Fruit fly (Drosophila melanogaster) whole organism, wandering third instar larva: Measurements from ENCODE around the gene Polr2B.

ENCODE experiments used
- Abd-B ChIP-seq: fragments of >200 bp; optimal IDR thresholded peaks from 2 replicates; lab custom pipeline; 2017; ENCODE audit warnings: missing biosample characterization, missing genetic modification characterization
- Dfd ChIP-seq: fragments of >200 bp; optimal IDR thresholded peaks from 2 replicates; lab custom pipeline; 2017; ENCODE audit warnings: missing biosample characterization, missing genetic modification characterization
- Hr78 ChIP-seq: fragments of >200 bp; optimal IDR thresholded peaks from 2 replicates; lab custom pipeline; 2017; ENCODE audit warnings: missing biosample characterization, missing genetic modification characterization
- Hr83 ChIP-seq: fragments of 200-300 bp; sonication (Bioruptor generic); optimal IDR thresholded peaks from 2 replicates; lab custom pipeline; 2016; ENCODE audit warnings: missing biosample characterization, mild to moderate bottlenecking, missing genetic modification characterization, moderate library complexity; ENCODE audit not compliant: poor library complexity, severe bottlenecking
- Jra ChIP-seq: sonication (Bioruptor generic); optimal IDR thresholded peaks from 2 replicates; lab custom pipeline; 2016; ENCODE audit warnings: missing biosample characterization, missing genetic modification characterization
- N ChIP-seq: fragments of >200 bp; optimal IDR thresholded peaks from 2 replicates; lab custom pipeline; 2018; ENCODE audit warnings: missing biosample characterization, missing external identifiers, missing genetic modification characterization
- Sp1 ChIP-seq: fragments of 200-800 bp; sonication (Bioruptor generic); optimal IDR thresholded peaks from 3 replicates; lab custom pipeline; 2019; ENCODE audit warnings: missing biosample characterization, mild to moderate bottlenecking, missing genetic modification characterization, moderate library complexity
- br ChIP-seq: fragments of 200-800 bp; sonication (Bioruptor generic); optimal IDR thresholded peaks from 2 replicates; lab custom pipeline; 2016; ENCODE audit warnings: missing biosample characterization, missing genetic modification characterization
- brk ChIP-seq: fragments of 200-800 bp; sonication (Bioruptor generic); optimal IDR thresholded peaks from 2 replicates; lab custom pipeline; 2016; ENCODE audit warnings: missing biosample characterization, mild to moderate bottlenecking, missing genetic modification characterization
- fru ChIP-seq: fragments of 200-800 bp; sonication (Bioruptor generic); optimal IDR thresholded peaks from 3 replicates; lab custom pipeline; 2016; ENCODE audit warnings: missing biosample characterization, mild to moderate bottlenecking, missing genetic modification characterization
- lola ChIP-seq: fragments of >200 bp; optimal IDR thresholded peaks from 2 replicates; lab custom pipeline; 2017; ENCODE audit warnings: missing biosample characterization, missing genetic modification characterization
- psq ChIP-seq: fragments of 200-800 bp; sonication (Bioruptor generic); optimal IDR thresholded peaks from 3 replicates; lab custom pipeline; 2017; ENCODE audit warnings: missing biosample characterization, mild to moderate bottlenecking, missing genetic modification characterization, moderate library complexity
- woc ChIP-seq: sonication (Bioruptor generic); optimal IDR thresholded peaks from 2 replicates; lab custom pipeline; 2016; ENCODE audit warnings: missing biosample characterization, mild to moderate bottlenecking, missing genetic modification characterization

- peak; percentile 89 for TF ChIP-seq brk (GFP tag; lab: Kevin White, UChicago)
- TF ChIP-seq psq (GFP tag; lab: Kevin White, UChicago) = peak; percentile 93
- no peak for TF ChIP-seq Dfd (GFP tag; lab: Kevin White, UChicago)
- no peak for TF ChIP-seq Abd-B (GFP tag; lab: Kevin White, UChicago)
- peak; percentile 77 for TF ChIP-seq br (GFP tag; lab: Kevin White, UChicago)
- TF ChIP-seq Hr83 (GFP tag; lab: Kevin White, UChicago) = peak; percentile 55
- TF ChIP-seq fru (GFP tag; lab: Kevin White, UChicago) = peak; percentile 86
- TF ChIP-seq N (GFP tag; lab: Kevin White, UChicago) = no peak
- no peak for TF ChIP-seq lola
- peak; percentile 66 for TF ChIP-seq woc
- no peak for TF ChIP-seq Hr78 (GFP tag; lab: Kevin White, UChicago)
- peak; percentile 86 for TF ChIP-seq Jra (GFP tag; lab: Kevin White, UChicago)
- TF ChIP-seq Sp1 = peak; percentile 91
Measured at dm6 chr3R:14125479-14126121, at the start of gene Polr2B, which contains the start of gene 140up.
